Worm (Caenorhabditis elegans): ENCODE results near the gene R04E5.8.

The R04E5.8 gene

ce11 chrX:8800983-8801382 lies 4.9 kb downstream of the R04E5.8 start (continued):
- TF ChIP-seq let-607 (tag; optimal IDR thresholded peaks at IDR 0.05): no peak
- TF ChIP-seq dpl-1 (GFP tag; optimal IDR thresholded peaks at IDR 0.05): no peak
- TF ChIP-seq madf-3 (GFP tag; IDR thresholded peaks at IDR 0.05): 0 out of 2 replicates have a peak, but pooled peaks have one; percentile 66
- TF ChIP-seq B0019.2 (GFP tag; conservative IDR thresholded peaks at IDR 0.05): no peak
- TF ChIP-seq xnd-1 (tag; optimal IDR thresholded peaks at IDR 0.05): no peak
- no peak for TF ChIP-seq ztf-28 (GFP tag; IDR thresholded peaks at IDR 0.05)
- 0 out of 2 replicates have a peak, but pooled peaks have one; percentile 22 for TF ChIP-seq mcd-1 (GFP tag; IDR thresholded peaks at IDR 0.05)
- no peak for TF ChIP-seq him-1 (tag; optimal IDR thresholded peaks at IDR 0.05)
- no peak for TF ChIP-seq nhr-179 (tag; optimal IDR thresholded peaks at IDR 0.05)

ce11 chrX:8800355-8800754 lies 5.6 kb downstream of the R04E5.8 start:
- TF ChIP-seq F33H1.4 (GFP tag; IDR thresholded peaks at IDR 0.05): no peak
- no peak for TF ChIP-seq fkh-3 (tag; optimal IDR thresholded peaks at IDR 0.05)
- no peak for TF ChIP-seq nfya-2 (GFP tag; IDR thresholded peaks at IDR 0.05)
- TF ChIP-seq ceh-58 (GFP tag; IDR thresholded peaks at IDR 0.05): no peak
- TF ChIP-seq mes-4 (tag; optimal IDR thresholded peaks at IDR 0.05): no peak
- TF ChIP-seq tlf-1 (GFP tag; optimal IDR thresholded peaks at IDR 0.05): no peak
- no peak for TF ChIP-seq K11D2.4 (GFP tag; IDR thresholded peaks at IDR 0.05)
- TF ChIP-seq nhr-179 (tag; optimal IDR thresholded peaks at IDR 0.05): no peak
- no peak for TF ChIP-seq ccch-3 (GFP tag; optimal IDR thresholded peaks at IDR 0.05)
- no peak for TF ChIP-seq Y53G8AR.9 (GFP tag; conservative IDR thresholded peaks at IDR 0.05)
- TF ChIP-seq nhr-27 (tag; optimal IDR thresholded peaks at IDR 0.05): no peak
- no peak for TF ChIP-seq F22D6.2 (tag; optimal IDR thresholded peaks at IDR 0.05)
- TF ChIP-seq T07F8.4 (tag; optimal IDR thresholded peaks at IDR 0.05): no peak
- no peak for TF ChIP-seq mcd-1 (GFP tag; IDR thresholded peaks at IDR 0.05)
- TF ChIP-seq madf-6 (GFP tag; IDR thresholded peaks at IDR 0.05): no peak
- TF ChIP-seq zfh-2 (GFP tag; conservative IDR thresholded peaks at IDR 0.05): no peak
- no peak for TF ChIP-seq sptf-2 (GFP tag; optimal IDR thresholded peaks at IDR 0.05)
- TF ChIP-seq ztf-28 (GFP tag; IDR thresholded peaks at IDR 0.05): no peak

- TF ChIP-seq egl-18 (GFP tag; IDR thresholded peaks at IDR 0.05) (no peak), ztf-18 (tag; optimal IDR thresholded peaks at IDR 0.05) (no peak), hmg-20 (GFP tag; IDR thresholded peaks at IDR 0.05) (no peak), rec-8 (tag; optimal IDR thresholded peaks at IDR 0.05) (no peak), nfyb-1 (GFP tag; IDR thresholded peaks at IDR 0.05) (no peak), chd-7 (tag; optimal IDR thresholded peaks at IDR 0.05) (no peak), madf-8 (GFP tag; conservative IDR thresholded peaks at IDR 0.05) (no peak), ceh-100 (GFP tag; IDR thresholded peaks at IDR 0.05) (no peak), nhr-90 (tag; optimal IDR thresholded peaks at IDR 0.05) (no peak), egl-44 (GFP tag; IDR thresholded peaks at IDR 0.05) (no peak), dpl-1 (GFP tag; optimal IDR thresholded peaks at IDR 0.05) (no peak), F55B11.4 (tag; optimal IDR thresholded peaks at IDR 0.05; ENCODE audit: borderline replicate concordance, insufficient read depth) (no peak), mcd-1 (GFP tag; IDR thresholded peaks at IDR 0.05) (no peak), rpc-1 (optimal IDR thresholded peaks at IDR 0.05) (no peak), rpc-1 (tag; optimal IDR thresholded peaks at IDR 0.05) (no peak), hmg-1.2 (GFP tag; IDR thresholded peaks at IDR 0.05) (no peak), C17E4.6 (GFP tag; IDR thresholded peaks at IDR 0.05) (no peak), snpc-1.1 (tag; optimal IDR thresholded peaks at IDR 0.05; ENCODE audit: insufficient read depth) (no peak), F37B4.10 (GFP tag; IDR thresholded peaks at IDR 0.05) (no peak), pbrm-1 (GFP tag; IDR thresholded peaks at IDR 0.05) (no peak), madf-6 (GFP tag; IDR thresholded peaks at IDR 0.05) (no peak)
These were observed 6.0 kb downstream of the R04E5.8 start for ce11 chrX:8799925-8800324.

All from whole organism, young adult.